Worm (Caenorhabditis elegans) whole organism, mixed stage, embryonic: ENCODE results near the gene lin-15B.

ENCODE experiments used
- ceh-83 ChIP-seq: fragments of 200-800 bp; sonication (Bioruptor generic); optimal IDR thresholded peaks from 2 replicates; lab custom pipeline; 2018; ENCODE audit warnings: mild to moderate bottlenecking, missing genetic modification characterization, missing compliant biosample characterization
- flh-1 ChIP-seq: fragments of 200-800 bp; sonication (Bioruptor generic); optimal IDR thresholded peaks from 2 replicates; lab custom pipeline; 2018; ENCODE audit warnings: mild to moderate bottlenecking, missing genetic modification characterization, moderate library complexity, missing compliant biosample characterization
- lin-13 ChIP-seq: fragments of 150-350 bp; optimal IDR thresholded peaks from 2 replicates; lab custom pipeline; 2014; ENCODE audit warnings: missing biosample characterization, missing genetic modification characterization
- lsy-2 ChIP-seq: fragments of 150-350 bp; optimal IDR thresholded peaks from 2 replicates; lab custom pipeline; 2014; ENCODE audit warnings: missing biosample characterization, missing genetic modification characterization
- mep-1 ChIP-seq: fragments of 150-350 bp; optimal IDR thresholded peaks from 2 replicates; lab custom pipeline; 2017; ENCODE audit warnings: missing biosample characterization, missing genetic modification reagents, missing genetic modification characterization, inconsistent platforms
- mls-2 ChIP-seq: sonication (generic microtip); optimal IDR thresholded peaks from 2 replicates; lab custom pipeline; 2016; ENCODE audit warnings: mild to moderate bottlenecking, missing genetic modification characterization, moderate library complexity, missing compliant biosample characterization
- nhr-12 ChIP-seq: fragments of 150-350 bp; optimal IDR thresholded peaks from 2 replicates; lab custom pipeline; 2014; ENCODE audit warnings: missing biosample characterization, missing genetic modification characterization
- nhr-237 ChIP-seq: fragments of 150-350 bp; optimal IDR thresholded peaks from 2 replicates; lab custom pipeline; 2014; ENCODE audit warnings: missing biosample characterization, missing genetic modification characterization
- snpc-4 ChIP-seq: fragments of 150-350 bp; optimal IDR thresholded peaks from 2 replicates; lab custom pipeline; 2014; ENCODE audit warnings: missing biosample characterization, missing genetic modification characterization
- sptf-1 ChIP-seq: sonication (generic microtip); optimal IDR thresholded peaks from 2 replicates; lab custom pipeline; 2017; ENCODE audit warnings: mild to moderate bottlenecking, missing genetic modification characterization, moderate library complexity, missing compliant biosample characterization
- tbx-8 ChIP-seq: fragments of 200-800 bp; sonication (Bioruptor generic); optimal IDR thresholded peaks from 2 replicates; lab custom pipeline; 2018; ENCODE audit warnings: mild to moderate bottlenecking, missing genetic modification characterization, moderate library complexity, missing compliant biosample characterization
- unc-39 ChIP-seq: fragments of 150-350 bp; optimal IDR thresholded peaks from 2 replicates; lab custom pipeline; 2014; ENCODE audit warnings: missing biosample characterization, missing genetic modification characterization
- ztf-11 ChIP-seq: fragments of 150-350 bp; optimal IDR thresholded peaks from 2 replicates; lab custom pipeline; 2014; ENCODE audit warnings: missing biosample characterization, missing genetic modification characterization

- TF ChIP-seq lsy-2 (tag; lab: Kevin White, UChicago): no peak
- no peak for TF ChIP-seq flh-1 (GFP tag; lab: Kevin White, UChicago)
- no peak for TF ChIP-seq snpc-4
- TF ChIP-seq unc-39 (tag; lab: Kevin White, UChicago): no peak
- TF ChIP-seq nhr-12: no peak
- TF ChIP-seq lin-13 (tag; lab: Kevin White, UChicago): no peak
- TF ChIP-seq mls-2 (tag; lab: Kevin White, UChicago): no peak
- no peak for TF ChIP-seq sptf-1 (tag; lab: Kevin White, UChicago)
- TF ChIP-seq ztf-11 (tag; lab: Kevin White, UChicago): no peak
- no peak for TF ChIP-seq tbx-8
- TF ChIP-seq mep-1: no peak
- no peak for TF ChIP-seq nhr-237 (tag; lab: Kevin White, UChicago)
- TF ChIP-seq ceh-83 (GFP tag; lab: Kevin White, UChicago): no peak
Measured at ce11 chrX:15731668-15732067, 5.7 kb downstream of the lin-15B start, which contains the start of gene lin-15A.
